Fruit fly (Drosophila melanogaster) whole organism, embryonic: ENCODE measurements around the gene CG15209.

Experiments used
- Aef1 ChIP-seq: fragments of 200-800 bp; sonication (Bioruptor generic); IDR thresholded peaks from 3 replicates; pipeline ENCODE4 v1.3.6; 2022; ENCODE audit warnings: missing biosample characterization, missing genetic modification characterization
- Awh ChIP-seq: fragments of 200-800 bp; sonication (Bioruptor generic); IDR thresholded peaks from 2 replicates; pipeline ENCODE4, ENCODE4 v1.3.6; 2022; ENCODE audit warnings: missing biosample characterization, missing genetic modification characterization
- Bdp1 ChIP-seq: fragments of 200-800 bp; sonication (Bioruptor generic); optimal IDR thresholded peaks from 3 replicates; lab custom pipeline; 2016; ENCODE audit warnings: missing biosample characterization, missing genetic modification characterization
- CG11504 ChIP-seq: fragments of 200-800 bp; sonication (Bioruptor generic); optimal IDR thresholded peaks from 3 replicates; lab custom pipeline; 2019; ENCODE audit warnings: missing biosample characterization, mild to moderate bottlenecking, missing genetic modification characterization, moderate library complexity
- CG12219 ChIP-seq: fragments of 200-800 bp; sonication (Bioruptor generic); optimal IDR thresholded peaks from 3 replicates; lab custom pipeline; 2018; ENCODE audit warnings: missing biosample characterization, mild to moderate bottlenecking, missing genetic modification characterization
- CG16863 ChIP-seq: fragments of 200-800 bp; sonication (Bioruptor generic); optimal IDR thresholded peaks from 3 replicates; lab custom pipeline; 2016; ENCODE audit warnings: missing biosample characterization, missing genetic modification characterization
- CG17612 ChIP-seq: fragments of 200-800 bp; sonication (Bioruptor generic); IDR thresholded peaks from 2 replicates; pipeline ENCODE4 v1.3.6; 2022; ENCODE audit warnings: missing biosample characterization, missing genetic modification characterization
- CG17802 ChIP-seq: fragments of 200-800 bp; sonication (Bioruptor generic); optimal IDR thresholded peaks from 2 replicates; lab custom pipeline; 2018; ENCODE audit warnings: missing biosample characterization, mild to moderate bottlenecking, missing genetic modification characterization, moderate library complexity
- CG2202 ChIP-seq: fragments of 200-800 bp; sonication (Bioruptor generic); optimal IDR thresholded peaks from 2 replicates; lab custom pipeline; 2018; ENCODE audit warnings: missing biosample characterization, mild to moderate bottlenecking, missing genetic modification characterization
- CG30403 ChIP-seq: fragments of 200-800 bp; sonication (Bioruptor generic); optimal IDR thresholded peaks from 3 replicates; lab custom pipeline; 2016; ENCODE audit warnings: missing biosample characterization, missing genetic modification characterization
- CG31388 ChIP-seq: fragments of 200-800 bp; sonication (Bioruptor generic); optimal IDR thresholded peaks from 2 replicates; lab custom pipeline; 2016; ENCODE audit warnings: missing biosample characterization, missing genetic modification characterization
- CG4730 ChIP-seq: fragments of 200-800 bp; sonication (Bioruptor generic); IDR thresholded peaks from 2 replicates; pipeline ENCODE4 v1.3.6; 2022; ENCODE audit warnings: missing biosample characterization, missing genetic modification characterization
- CG6175 ChIP-seq: fragments of 200-800 bp; sonication (Bioruptor generic); IDR thresholded peaks from 3 replicates; pipeline ENCODE4 v1.3.6; 2022; ENCODE audit warnings: missing biosample characterization, missing genetic modification characterization
- CG6765 ChIP-seq: fragments of 200-800 bp; sonication (Bioruptor generic); optimal IDR thresholded peaks from 3 replicates; lab custom pipeline; 2017; ENCODE audit warnings: missing biosample characterization, mild to moderate bottlenecking, missing genetic modification characterization
- CG6854 ChIP-seq: fragments of 200-800 bp; sonication (Bioruptor generic); optimal IDR thresholded peaks from 3 replicates; lab custom pipeline; 2017; ENCODE audit warnings: missing biosample characterization, mild to moderate bottlenecking, missing genetic modification characterization
- CG7372 ChIP-seq: fragments of 200-800 bp; sonication (Bioruptor generic); IDR thresholded peaks from 2 replicates; pipeline ENCODE4 v1.3.6; 2022; ENCODE audit warnings: missing biosample characterization, missing genetic modification characterization
- CG8281 ChIP-seq: fragments of 200-800 bp; sonication (Bioruptor generic); optimal IDR thresholded peaks from 2 replicates; lab custom pipeline; 2018; ENCODE audit warnings: missing biosample characterization, mild to moderate bottlenecking, missing genetic modification characterization, moderate library complexity
- CoRest ChIP-seq: fragments of 200-800 bp; sonication (Bioruptor generic); optimal IDR thresholded peaks from 3 replicates; lab custom pipeline; 2018; ENCODE audit warnings: missing biosample characterization, mild to moderate bottlenecking, missing genetic modification characterization, moderate library complexity
- Med ChIP-seq: fragments of 200-800 bp; sonication (Bioruptor generic); peaks from one replicate; lab custom pipeline; 2016; ENCODE audit warnings: missing biosample characterization, missing genetic modification characterization, mild to moderate bottlenecking, inconsistent platforms, moderate library complexity
- NK7.1 ChIP-seq: fragments of 200-800 bp; sonication (Bioruptor generic); optimal IDR thresholded peaks from 3 replicates; lab custom pipeline; 2016; ENCODE audit warnings: missing biosample characterization, missing genetic modification characterization
- Ptx1 ChIP-seq: fragments of 200-800 bp; sonication (Bioruptor generic); IDR thresholded peaks from 2 replicates; pipeline ENCODE4 v1.3.6; 2022; ENCODE audit warnings: missing biosample characterization, missing genetic modification characterization
- Sox100B ChIP-seq: fragments of 200-800 bp; sonication (Bioruptor generic); optimal IDR thresholded peaks from 3 replicates; lab custom pipeline; 2018; ENCODE audit warnings: missing biosample characterization, mild to moderate bottlenecking, missing genetic modification characterization
- TFAM ChIP-seq: fragments of 200-800 bp; sonication (Bioruptor generic); optimal IDR thresholded peaks from 2 replicates; lab custom pipeline; 2017; ENCODE audit warnings: missing biosample characterization, missing genetic modification characterization, inconsistent platforms
- Taf1 ChIP-seq: fragments of 200-800 bp; sonication (Bioruptor generic); IDR thresholded peaks from 2 replicates; pipeline ENCODE4 v1.3.6; 2022; ENCODE audit warnings: missing biosample characterization, missing genetic modification characterization
- Usf ChIP-seq: fragments of 200-800 bp; sonication (Bioruptor generic); optimal IDR thresholded peaks from 2 replicates; lab custom pipeline; 2017; ENCODE audit warnings: missing genotype, missing biosample characterization, missing genetic modification characterization
- Xrp1 ChIP-seq: fragments of 200-800 bp; sonication (Bioruptor generic); IDR thresholded peaks from 2 replicates; pipeline ENCODE4 v1.3.6; 2022; ENCODE audit warnings: missing biosample characterization, missing genetic modification characterization
- YL-1 ChIP-seq: fragments of 200-800 bp; sonication (Bioruptor generic); optimal IDR thresholded peaks from 3 replicates; lab custom pipeline; 2017; ENCODE audit warnings: missing biosample characterization, mild to moderate bottlenecking, missing genetic modification characterization
- ac ChIP-seq: fragments of 200-800 bp; sonication (Bioruptor generic); optimal IDR thresholded peaks from 3 replicates; lab custom pipeline; 2017; ENCODE audit warnings: missing biosample characterization, mild to moderate bottlenecking, missing genetic modification characterization
- aop ChIP-seq: fragments of 200-800 bp; sonication (Bioruptor generic); IDR thresholded peaks from 2 replicates; pipeline ENCODE4 v1.3.6; 2022; ENCODE audit warnings: missing biosample characterization, missing genetic modification characterization
- cg ChIP-seq: fragments of 200-800 bp; sonication (Bioruptor generic); optimal IDR thresholded peaks from 3 replicates; lab custom pipeline; 2019; ENCODE audit warnings: missing biosample characterization, mild to moderate bottlenecking, missing genetic modification characterization, moderate library complexity
- dpn ChIP-seq, 2 experiments: fragments of 200-800 bp; sonication (Bioruptor generic); optimal IDR thresholded peaks; 3 replicates each; lab custom pipeline; 2016; ENCODE audit warnings: missing biosample characterization in 2 of 2, missing genetic modification characterization in 2 of 2
- ewg ChIP-seq: fragments of 200-800 bp; sonication (Bioruptor generic); optimal IDR thresholded peaks from 3 replicates; lab custom pipeline; 2017; ENCODE audit warnings: mild to moderate bottlenecking, missing biosample characterization, missing genetic modification reagents, missing genetic modification characterization
- grn ChIP-seq: fragments of 200-800 bp; sonication (Bioruptor generic); optimal IDR thresholded peaks from 3 replicates; lab custom pipeline; 2017; ENCODE audit warnings: missing biosample characterization, missing genetic modification characterization
- h ChIP-seq: fragments of >200 bp; optimal IDR thresholded peaks from 2 replicates; lab custom pipeline; 2017
- hb ChIP-seq: fragments of 200-800 bp; sonication (Bioruptor generic); IDR thresholded peaks from 3 replicates; pipeline ENCODE4 v1.3.6; 2022; ENCODE audit warnings: missing biosample characterization, missing genetic modification characterization; ENCODE audit not compliant: partially characterized antibody
- inv ChIP-seq: fragments of 200-800 bp; sonication (Bioruptor generic); IDR thresholded peaks from 2 replicates; pipeline ENCODE4 v1.3.6; 2022; ENCODE audit warnings: missing biosample characterization, missing genetic modification characterization; ENCODE audit not compliant: partially characterized antibody
- jigr1 ChIP-seq: fragments of 200-800 bp; sonication (Bioruptor generic); IDR thresholded peaks from 3 replicates; pipeline ENCODE4 v1.3.6; 2022; ENCODE audit warnings: missing biosample characterization, missing genetic modification characterization
- jing ChIP-seq: fragments of 200-800 bp; sonication (Bioruptor generic); optimal IDR thresholded peaks from 2 replicates; lab custom pipeline; 2018; ENCODE audit warnings: missing biosample characterization, mild to moderate bottlenecking, missing genetic modification characterization
- nom ChIP-seq: fragments of 200-800 bp; sonication (Bioruptor generic); optimal IDR thresholded peaks from 2 replicates; lab custom pipeline; 2017; ENCODE audit warnings: missing biosample characterization, missing genetic modification characterization, mild to moderate bottlenecking, moderate library complexity, missing genetic modification reagents
- pan ChIP-seq, 4 experiments: fragments of >200 bp in 3 of 4; fragments of 200-800 bp in 1 of 4; sonication (Bioruptor generic) in 1 of 4; optimal IDR thresholded peaks in 3 of 4; IDR thresholded peaks in 1 of 4; 2 replicates each; pipeline versions ENCODE4 v1.3.6 to Lab custom; 2017 to 2022; ENCODE audit warnings: missing biosample characterization in 2 of 4, missing genetic modification characterization in 2 of 4, mixed read lengths in 1 of 4
- pho ChIP-seq: fragments of 200-800 bp; sonication (Bioruptor generic); optimal IDR thresholded peaks from 2 replicates; lab custom pipeline; 2016; ENCODE audit warnings: missing biosample characterization, missing genetic modification characterization
- pum ChIP-seq: fragments of 200-800 bp; sonication (Bioruptor generic); optimal IDR thresholded peaks from 2 replicates; lab custom pipeline; 2016; ENCODE audit warnings: missing biosample characterization, missing genetic modification characterization
- pzg ChIP-seq: fragments of 200-800 bp; sonication (Bioruptor generic); optimal IDR thresholded peaks from 3 replicates; lab custom pipeline; 2018; ENCODE audit warnings: missing biosample characterization, mild to moderate bottlenecking, missing genetic modification characterization, moderate library complexity
- shn ChIP-seq: fragments of 200-800 bp; sonication (Bioruptor generic); optimal IDR thresholded peaks from 3 replicates; lab custom pipeline; 2016; ENCODE audit warnings: missing biosample characterization, missing genetic modification characterization
- slbo ChIP-seq: fragments of 200-800 bp; sonication (Bioruptor generic); IDR thresholded peaks from 2 replicates; pipeline ENCODE4 v1.3.6; 2022; ENCODE audit warnings: missing biosample characterization, missing genetic modification characterization
- toy ChIP-seq: fragments of 200-800 bp; sonication (Bioruptor generic); IDR thresholded peaks from 2 replicates; pipeline ENCODE4 v1.3.6; 2022; ENCODE audit warnings: missing biosample characterization, missing genetic modification characterization
- wdn ChIP-seq: fragments of 200-800 bp; sonication (Bioruptor generic); IDR thresholded peaks from 2 replicates; pipeline ENCODE4 v1.3.6; 2022; ENCODE audit warnings: missing biosample characterization, missing genetic modification characterization
- wek ChIP-seq: fragments of 200-800 bp; sonication (Bioruptor generic); optimal IDR thresholded peaks from 3 replicates; lab custom pipeline; 2018; ENCODE audit warnings: missing biosample characterization, mild to moderate bottlenecking, missing genetic modification characterization, moderate library complexity
- zen ChIP-seq: fragments of 200-800 bp; sonication (Bioruptor generic); optimal IDR thresholded peaks from 3 replicates; lab custom pipeline; 2018; ENCODE audit warnings: missing biosample characterization, mild to moderate bottlenecking, missing genetic modification characterization, moderate library complexity

The CG15209 gene

dm6 chrX:10835631-10836030 lies 6.4 kb upstream of the CG15209 start (continued):
- TF ChIP-seq CG6765 (GFP tag; lab: Kevin White, UChicago) (no peak), Bdp1 (GFP tag; lab: Kevin White, UChicago) (no peak), CG12219 (GFP tag; lab: Kevin White, UChicago) (no peak), Taf1 (GFP tag; lab: Robert Waterston, UW) (no peak), TFAM (GFP tag; lab: Kevin White, UChicago) (no peak), CG16863 (GFP tag; lab: Kevin White, UChicago) (no peak), CG6175 (no peak), pan (optimal IDR thresholded peaks at IDR 0.05; lab: Kevin White, UChicago) (no peak), pan (GFP tag; optimal IDR thresholded peaks at IDR 0.05 in 1 of 2, IDR thresholded peaks at IDR 0.05 in 1 of 2) (peak in 1 of 2 experiments; percentile 16), slbo (GFP tag; lab: Robert Waterston, UW) (no peak), zen (tag; lab: Kevin White, UChicago) (no peak), Usf (GFP tag; lab: Kevin White, UChicago) (no peak), ewg (GFP tag; lab: Kevin White, UChicago) (peak; percentile 85), Med (GFP tag; lab: Kevin White, UChicago) (peak; percentile 68), NK7.1 (no peak), wdn (GFP tag; lab: Robert Waterston, UW) (no peak), pzg (no peak), pho (GFP tag; lab: Kevin White, UChicago) (no peak), hb (no peak), Awh (GFP tag; lab: Robert Waterston, UW) (no peak), CG6854 (no peak), CG2202 (no peak), jing (no peak), aop (no peak), toy (GFP tag; lab: Robert Waterston, UW) (no peak), CG30403 (GFP tag; lab: Kevin White, UChicago) (no peak), Ptx1 (GFP tag; lab: Robert Waterston, UW) (no peak), CG8281 (no peak), pum (GFP tag; lab: Kevin White, UChicago) (no peak), Xrp1 (GFP tag; lab: Robert Waterston, UW) (no peak), CG17802 (tag; lab: Kevin White, UChicago) (no peak), ac (GFP tag; lab: Kevin White, UChicago) (no peak), dpn (GFP tag; optimal IDR thresholded peaks at IDR 0.05; lab: Kevin White, UChicago) (no peak), CG31388 (GFP tag; lab: Kevin White, UChicago) (no peak), cg (GFP tag; lab: Kevin White, UChicago) (peak; percentile 24), Aef1 (GFP tag; lab: Robert Waterston, UW) (no peak), CG4730 (no peak), YL-1 (GFP tag; lab: Kevin White, UChicago) (no peak), shn (no peak), jigr1 (no peak), grn (GFP tag; lab: Kevin White, UChicago) (no peak), CG7372 (no peak), inv (GFP tag; lab: Robert Waterston, UW) (no peak), h (lab: Kevin White, UChicago) (no peak), nom (GFP tag; lab: Kevin White, UChicago) (no peak), CG11504 (tag; lab: Kevin White, UChicago) (no peak), wek (GFP tag; lab: Kevin White, UChicago) (no peak), CoRest (no peak), Sox100B (GFP tag; lab: Kevin White, UChicago) (no peak), CG17612 (GFP tag; lab: Robert Waterston, UW) (no peak)
- TF ChIP-seq, all 482 proteins: peak for 15
